Fruit fly (Drosophila melanogaster) whole organism: ENCODE results near the gene Coq6.

Experiments
- CG8478 ChIP-seq: fragments of >200 bp; optimal IDR thresholded peaks from 2 replicates; lab custom pipeline; 2018; ENCODE audit warnings: inconsistent platforms
- pan ChIP-seq: fragments of >200 bp; optimal IDR thresholded peaks from 2 replicates; lab custom pipeline; 2017
- psq ChIP-seq: fragments of >200 bp; optimal IDR thresholded peaks from 2 replicates; lab custom pipeline; 2017
- usp ChIP-seq: fragments of >200 bp; optimal IDR thresholded peaks from 2 replicates; lab custom pipeline; 2017; ENCODE audit warnings: missing biosample characterization, missing genetic modification characterization, mixed read lengths

DNA sequence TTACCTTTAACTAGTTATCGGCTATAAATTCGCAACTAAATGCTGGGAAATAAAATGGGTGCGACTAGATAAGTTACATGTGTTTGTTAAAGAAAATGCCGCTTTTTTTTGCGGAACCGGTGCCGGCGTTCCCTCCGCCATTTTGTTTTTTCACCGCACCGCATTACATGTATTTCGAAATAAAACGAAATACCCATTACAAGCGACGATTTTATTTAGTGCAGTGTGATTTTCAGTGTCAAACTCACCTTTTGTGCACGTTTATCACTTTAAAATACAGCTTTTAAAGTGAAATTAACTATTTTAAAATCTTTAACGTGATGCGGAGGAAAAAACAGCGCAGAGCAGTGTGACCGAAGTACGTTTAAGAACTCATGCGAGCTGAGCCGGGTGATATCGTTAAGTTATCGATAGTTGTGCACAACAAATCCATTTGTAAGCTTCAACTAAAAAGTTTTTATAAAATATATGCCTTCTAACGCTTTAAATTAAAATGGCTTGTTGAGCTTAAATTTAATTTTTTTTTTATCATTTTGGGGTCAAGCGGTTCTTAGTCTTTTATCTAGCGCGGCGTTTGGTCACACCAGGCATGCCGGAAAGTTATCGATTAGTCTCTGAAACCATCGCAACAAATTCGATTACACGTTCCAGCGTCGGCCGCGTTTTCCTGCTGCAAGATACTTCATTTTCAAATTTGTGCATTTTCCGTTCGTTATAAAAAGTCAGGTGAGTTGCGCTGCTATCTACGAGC lies 10.1 kb upstream of the Coq6 start, which contains the start of the genes Hel25E and Lam:
- TF ChIP-seq usp (GFP tag; lab: Kevin White, UChicago) (no peak), pan (no peak), CG8478 (lab: Kevin White, UChicago) (no peak), psq (lab: Kevin White, UChicago) (no peak)
